Fruit fly (Drosophila melanogaster) S2 (cell line): ENCODE data around the gene Rab39.
A peak's percentile ranks its signal among the peaks of the same experiment; 100 is the strongest.

Experiments
- CG8478 ChIP-seq: fragments of >200 bp; optimal IDR thresholded peaks from 2 replicates; lab custom pipeline; 2018
- CTCF ChIP-seq, 2 experiments: fragments of >200 bp; optimal IDR thresholded peaks; 2 replicates each; lab custom pipeline; 2018

Rab39 gene

dm6 chrX:7708942-7709707, 25.6 kb upstream of the Rab39 start, which contains the start of gene CHES-1-like:
Gene CHES-1-like (minus strand): TSS chrX:7709385.
- TF ChIP-seq CG8478 (no peak), CTCF (optimal IDR thresholded peaks at IDR 0.05; lab: Kevin White, UChicago) (no peak)

- TF ChIP-seq CG8478 (no peak), CTCF (optimal IDR thresholded peaks at IDR 0.05; lab: Kevin White, UChicago) (no peak)
These were observed 24.9 kb upstream of the Rab39 start for dm6 chrX:7709708-7710438.

dm6 chrX:7710439-7711154, 24.1 kb upstream of the Rab39 start:
- no peak for TF ChIP-seq CG8478
- TF ChIP-seq CTCF (optimal IDR thresholded peaks at IDR 0.05; lab: Kevin White, UChicago), result peak; percentile 96

dm6 chrX:7715433-7715832, 19.3 kb upstream of the Rab39 start:
- TF ChIP-seq CG8478 (no peak), CTCF (optimal IDR thresholded peaks at IDR 0.05; lab: Kevin White, UChicago) (no peak)

dm6 chrX:7717832-7718231, 16.9 kb upstream of the Rab39 start, which contains the start of gene CG15478:
Gene CG15478 (minus strand): TSS chrX:7717932.
- TF ChIP-seq CTCF (optimal IDR thresholded peaks at IDR 0.05; lab: Kevin White, UChicago) (no peak), CG8478 (no peak)

dm6 chrX:7721905-7722304, 12.8 kb upstream of the Rab39 start, which contains the start of gene Hira:
Gene Hira (plus strand): TSS chrX:7722119.
- no peak for TF ChIP-seq CG8478
- TF ChIP-seq CTCF (optimal IDR thresholded peaks at IDR 0.05; lab: Kevin White, UChicago), result peak in 1 of 2 experiments; percentile 19

- TF ChIP-seq CTCF (optimal IDR thresholded peaks at IDR 0.05; lab: Kevin White, UChicago) (no peak), CG8478 (no peak)
These were observed 6.2 kb upstream of the Rab39 start, which contains the start of the genes NELF-B and CG12155 for dm6 chrX:7728251-7729164. Gene NELF-B (minus strand): TSS chrX:7728361. Gene CG12155 (plus strand): TSS chrX:7728755.

dm6 chrX:7735262-7735661, 539 bp downstream of the Rab39 start:
- TF ChIP-seq CTCF (optimal IDR thresholded peaks at IDR 0.05; lab: Kevin White, UChicago) (no peak), CG8478 (no peak)

- TF ChIP-seq CG8478 (no peak), CTCF (optimal IDR thresholded peaks at IDR 0.05; lab: Kevin White, UChicago) (no peak)
These were observed 1.9 kb downstream of the Rab39 start, which contains the start of gene Tom40 for dm6 chrX:7736593-7736992. Gene Tom40 (plus strand): TSS chrX:7736893.

- TF ChIP-seq CTCF (optimal IDR thresholded peaks at IDR 0.05; lab: Kevin White, UChicago) (no peak), CG8478 (no peak)
These were observed 2.5 kb downstream of the Rab39 start for dm6 chrX:7737156-7737771.

- no peak for TF ChIP-seq CG8478
- TF ChIP-seq CTCF (optimal IDR thresholded peaks at IDR 0.05; lab: Kevin White, UChicago), result peak; percentile 76
These were observed 9.3 kb downstream of the Rab39 start for dm6 chrX:7744036-7744435.

- TF ChIP-seq CG8478 (no peak), CTCF (optimal IDR thresholded peaks at IDR 0.05; lab: Kevin White, UChicago) (no peak)
These were observed 11.6 kb downstream of the Rab39 start for dm6 chrX:7746342-7746741.

- TF ChIP-seq CG8478 (no peak), CTCF (optimal IDR thresholded peaks at IDR 0.05; lab: Kevin White, UChicago) (no peak)
These were observed 30.0 kb downstream of the Rab39 start, which contains the start of gene Ir7a for dm6 chrX:7764682-7765081. Gene Ir7a (plus strand): TSS chrX:7764982.
